Fruit fly (Drosophila melanogaster): ENCODE data around the gene CG11076.

Gene CG11076

dm6 chr4:1053653-1054163, 22.2 kb upstream of the CG11076 start, which contains the start of gene CaMKII (continued):
- TF ChIP-seq Hmx (GFP tag; optimal IDR thresholded peaks at IDR 0.05) (no peak), nerfin-1 (tag; optimal IDR thresholded peaks at IDR 0.05) (no peak), wor (GFP tag; IDR thresholded peaks at IDR 0.05) (no peak), seq (GFP tag; IDR thresholded peaks at IDR 0.05) (no peak), bsh (GFP tag; optimal IDR thresholded peaks at IDR 0.05) (peak in 1 of 2 experiments; percentile 50), gcm2 (GFP tag; optimal IDR thresholded peaks at IDR 0.05) (no peak), Dip3 (GFP tag; optimal IDR thresholded peaks at IDR 0.05) (no peak), Hmr (GFP tag; optimal IDR thresholded peaks at IDR 0.05) (no peak), CG9727 (GFP tag; optimal IDR thresholded peaks at IDR 0.05) (no peak), CG14965 (GFP tag; optimal IDR thresholded peaks at IDR 0.05; ENCODE audit: borderline replicate concordance) (no peak), h (optimal IDR thresholded peaks at IDR 0.05) (no peak), Scr (GFP tag; IDR thresholded peaks at IDR 0.05; ENCODE audit: partially characterized antibody) (no peak), z (GFP tag; IDR thresholded peaks at IDR 0.05) (no peak), Elba2 (GFP tag; optimal IDR thresholded peaks at IDR 0.05) (no peak), Stat92E (GFP tag; optimal IDR thresholded peaks at IDR 0.05) (no peak), CG7556 (GFP tag; optimal IDR thresholded peaks at IDR 0.05) (no peak), bigmax (GFP tag; optimal IDR thresholded peaks at IDR 0.05) (no peak), Rfx (GFP tag; IDR thresholded peaks at IDR 0.05) (no peak), CG16813 (GFP tag; IDR thresholded peaks at IDR 0.05; ENCODE audit: partially characterized antibody) (no peak), nau (GFP tag; optimal IDR thresholded peaks at IDR 0.05) (no peak), CG9817 (tag; optimal IDR thresholded peaks at IDR 0.05) (no peak), ken (GFP tag; IDR thresholded peaks at IDR 0.05) (no peak), gro (GFP tag; optimal IDR thresholded peaks at IDR 0.05) (no peak), CG1233 (GFP tag; optimal IDR thresholded peaks at IDR 0.05) (peak; percentile 36), CG11456 (GFP tag; IDR thresholded peaks at IDR 0.05) (no peak), Hand (GFP tag; optimal IDR thresholded peaks at IDR 0.05) (no peak), CG8388 (GFP tag; optimal IDR thresholded peaks at IDR 0.05) (no peak), CG7357 (GFP tag; IDR thresholded peaks at IDR 0.05) (no peak), Trl (optimal IDR thresholded peaks at IDR 0.05) (no peak), Trl (GFP tag; optimal IDR thresholded peaks at IDR 0.05) (no peak), Sin3A (optimal IDR thresholded peaks at IDR 0.05) (no peak), Doc3 (GFP tag; IDR thresholded peaks at IDR 0.05; ENCODE audit: partially characterized antibody) (no peak), Fer3 (tag; optimal IDR thresholded peaks at IDR 0.05) (peak; percentile 22), insv (GFP tag; optimal IDR thresholded peaks at IDR 0.05) (no peak), CG10274 (GFP tag; optimal IDR thresholded peaks at IDR 0.05) (no peak), CG10321 (GFP tag; IDR thresholded peaks at IDR 0.05) (no peak), CG5245 (GFP tag; optimal IDR thresholded peaks at IDR 0.05) (no peak), Hsf (GFP tag; optimal IDR thresholded peaks at IDR 0.05) (no peak), CG15011 (GFP tag; optimal IDR thresholded peaks at IDR 0.05) (no peak), mam (GFP tag; optimal IDR thresholded peaks at IDR 0.05) (no peak), sim (GFP tag; IDR thresholded peaks at IDR 0.05) (no peak), CG2889 (GFP tag; IDR thresholded peaks at IDR 0.05) (no peak), CG11093 (GFP tag; IDR thresholded peaks at IDR 0.05) (no peak), CG34422 (GFP tag; IDR thresholded peaks at IDR 0.05) (no peak), CG10431 (GFP tag; optimal IDR thresholded peaks at IDR 0.05) (no peak), CG13296 (GFP tag; optimal IDR thresholded peaks at IDR 0.05) (peak; percentile 27), MTF-1 (GFP tag; optimal IDR thresholded peaks at IDR 0.05; ENCODE audit: borderline replicate concordance) (no peak), CG4730 (GFP tag; IDR thresholded peaks at IDR 0.05) (no peak), CG5953 (GFP tag; IDR thresholded peaks at IDR 0.05) (no peak), Fer2 (tag; optimal IDR thresholded peaks at IDR 0.05) (no peak), jigr1 (GFP tag; IDR thresholded peaks at IDR 0.05) (no peak), pum (GFP tag; optimal IDR thresholded peaks at IDR 0.05) (no peak)

Data from whole organism, embryonic.